Fruit fly (Drosophila melanogaster) whole organism, prepupa: ENCODE data around the gene Snoo.
A peak's percentile ranks its signal among the peaks of the same experiment; 100 is the strongest.

ENCODE experiments used
- Blimp-1 ChIP-seq: fragments of 200-800 bp; sonication (Bioruptor generic); optimal IDR thresholded peaks from 3 replicates; lab custom pipeline; 2017; ENCODE audit warnings: missing biosample characterization, missing genetic modification characterization, mild to moderate bottlenecking, moderate library complexity, missing genetic modification reagents
- CG11294 ChIP-seq: fragments of 200-800 bp; sonication (Bioruptor generic); IDR thresholded peaks from 2 replicates; pipeline ENCODE4 v1.3.6; 2022; ENCODE audit warnings: missing biosample characterization, missing genetic modification characterization
- CG15336 ChIP-seq: fragments of 200-800 bp; sonication (Bioruptor generic); IDR thresholded peaks from 2 replicates; pipeline ENCODE4 v1.3.6; 2022; ENCODE audit warnings: missing biosample characterization, missing genetic modification characterization
- CG1621 ChIP-seq: fragments of 200-800 bp; sonication (Bioruptor generic); optimal IDR thresholded peaks from 3 replicates; lab custom pipeline; 2018; ENCODE audit warnings: missing biosample characterization, mild to moderate bottlenecking, missing genetic modification characterization
- CG3032 ChIP-seq: fragments of 200-800 bp; optimal IDR thresholded peaks from 2 replicates; lab custom pipeline; 2019; ENCODE audit warnings: missing biosample characterization, mild to moderate bottlenecking, missing genetic modification characterization, moderate library complexity
- CG34406 ChIP-seq: fragments of 200-800 bp; sonication (Bioruptor generic); optimal IDR thresholded peaks from 3 replicates; lab custom pipeline; 2016; ENCODE audit warnings: missing biosample characterization, missing genetic modification characterization
- CG4318 ChIP-seq: fragments of 200-800 bp; sonication (Bioruptor generic); optimal IDR thresholded peaks from 3 replicates; lab custom pipeline; 2017; ENCODE audit warnings: missing biosample characterization, mild to moderate bottlenecking, missing genetic modification characterization
- CG6163 ChIP-seq: fragments of 200-800 bp; sonication (Bioruptor generic); IDR thresholded peaks from 3 replicates; pipeline ENCODE4 v1.3.6; 2022; ENCODE audit warnings: missing biosample characterization, missing genetic modification characterization
- CG6792 ChIP-seq: fragments of 200-800 bp; sonication (Bioruptor generic); optimal IDR thresholded peaks from 3 replicates; lab custom pipeline; 2016; ENCODE audit warnings: missing biosample characterization, missing genetic modification characterization
- CG6808 ChIP-seq: fragments of 200-800 bp; sonication (Bioruptor generic); optimal IDR thresholded peaks from 3 replicates; lab custom pipeline; 2017; ENCODE audit warnings: missing biosample characterization, missing genetic modification characterization, mild to moderate bottlenecking, moderate library complexity, missing genetic modification reagents
- CG6854 ChIP-seq: fragments of 200-800 bp; sonication (Bioruptor generic); optimal IDR thresholded peaks from 2 replicates; lab custom pipeline; 2017; ENCODE audit warnings: missing biosample characterization, mild to moderate bottlenecking, missing genetic modification characterization
- CG7368 ChIP-seq: fragments of 200-800 bp; sonication (Bioruptor generic); optimal IDR thresholded peaks from 3 replicates; lab custom pipeline; 2016; ENCODE audit warnings: missing biosample characterization, missing genetic modification characterization
- CG8119 ChIP-seq: fragments of 200-800 bp; sonication (Bioruptor generic); IDR thresholded peaks from 3 replicates; pipeline ENCODE4 v1.3.6; 2022; ENCODE audit warnings: missing biosample characterization, missing genetic modification characterization
- CG8632 ChIP-seq: fragments of 200-800 bp; sonication (Bioruptor generic); optimal IDR thresholded peaks from 3 replicates; lab custom pipeline; 2016; ENCODE audit warnings: missing biosample characterization, missing genetic modification characterization
- CG9139 ChIP-seq: fragments of 200-800 bp; sonication (Bioruptor generic); optimal IDR thresholded peaks from 3 replicates; lab custom pipeline; 2017; ENCODE audit warnings: missing biosample characterization, mild to moderate bottlenecking, missing genetic modification characterization
- Eip75B ChIP-seq: fragments of 200-800 bp; sonication (Bioruptor generic); optimal IDR thresholded peaks from 3 replicates; lab custom pipeline; 2016; ENCODE audit warnings: missing biosample characterization, missing genetic modification characterization
- Eip78C ChIP-seq: fragments of 200-800 bp; sonication (Bioruptor generic); peaks from one replicate; lab custom pipeline; 2016; ENCODE audit warnings: missing biosample characterization, missing genetic modification characterization
- Ets21C ChIP-seq: fragments of 200-800 bp; sonication (Bioruptor generic); optimal IDR thresholded peaks from 3 replicates; lab custom pipeline; 2016; ENCODE audit warnings: missing biosample characterization, missing genetic modification characterization
- Gug ChIP-seq: fragments of 200-800 bp; sonication (Bioruptor generic); IDR thresholded peaks from 2 replicates; pipeline ENCODE4 v1.3.6; 2022; ENCODE audit warnings: missing biosample characterization, missing genetic modification characterization
- Hr38 ChIP-seq: sonication (Bioruptor generic); optimal IDR thresholded peaks from 2 replicates; lab custom pipeline; 2016; ENCODE audit warnings: missing biosample characterization, missing genetic modification characterization
- Hr4 ChIP-seq: fragments of 200-800 bp; sonication (Bioruptor generic); optimal IDR thresholded peaks from 3 replicates; lab custom pipeline; 2016; ENCODE audit warnings: missing biosample characterization, missing genetic modification characterization
- OdsH ChIP-seq: fragments of 200-800 bp; sonication (Bioruptor generic); optimal IDR thresholded peaks from 3 replicates; lab custom pipeline; 2016; ENCODE audit warnings: missing biosample characterization, missing genetic modification characterization
- Smox ChIP-seq: fragments of 200-800 bp; sonication (Bioruptor generic); optimal IDR thresholded peaks from 3 replicates; lab custom pipeline; 2016; ENCODE audit warnings: missing biosample characterization, missing genetic modification characterization
- Sox102F ChIP-seq: fragments of 200-800 bp; sonication (Bioruptor generic); optimal IDR thresholded peaks from 2 replicates; lab custom pipeline; 2016; ENCODE audit warnings: missing biosample characterization, mild to moderate bottlenecking, missing genetic modification characterization
- Sox14 ChIP-seq: fragments of 200-800 bp; sonication (Bioruptor generic); optimal IDR thresholded peaks from 3 replicates; lab custom pipeline; 2016; ENCODE audit warnings: missing biosample characterization, missing genetic modification characterization
- Sox15 ChIP-seq: fragments of 200-800 bp; sonication (Bioruptor generic); optimal IDR thresholded peaks from 3 replicates; lab custom pipeline; 2016; ENCODE audit warnings: missing biosample characterization, missing genetic modification characterization
- achi ChIP-seq: fragments of 200-800 bp; sonication (Bioruptor generic); optimal IDR thresholded peaks from 3 replicates; lab custom pipeline; 2016; ENCODE audit warnings: missing biosample characterization, missing genetic modification characterization
- acj6 ChIP-seq: fragments of 200-800 bp; sonication (Bioruptor generic); optimal IDR thresholded peaks from 3 replicates; lab custom pipeline; 2016; ENCODE audit warnings: missing biosample characterization, missing genetic modification characterization
- dsx ChIP-seq: fragments of 200-800 bp; optimal IDR thresholded peaks from 3 replicates; lab custom pipeline; 2019; ENCODE audit warnings: missing biosample characterization, mild to moderate bottlenecking, missing genetic modification characterization, moderate library complexity; ENCODE audit not compliant: poor library complexity, severe bottlenecking
- eg ChIP-seq: fragments of 200-800 bp; sonication (Bioruptor generic); IDR thresholded peaks from 3 replicates; pipeline ENCODE4 v1.3.6; 2022; ENCODE audit warnings: missing biosample characterization, missing genetic modification characterization
- esn ChIP-seq: fragments of 200-800 bp; sonication (Bioruptor generic); optimal IDR thresholded peaks from 2 replicates; lab custom pipeline; 2016; ENCODE audit warnings: missing biosample characterization, mild to moderate bottlenecking, missing genetic modification characterization, moderate library complexity
- fd59A ChIP-seq: fragments of 200-800 bp; sonication (Bioruptor generic); optimal IDR thresholded peaks from 2 replicates; lab custom pipeline; 2017; ENCODE audit warnings: missing biosample characterization, mild to moderate bottlenecking, missing genetic modification characterization, missing genetic modification reagents
- fkh ChIP-seq: fragments of 200-800 bp; sonication (Bioruptor generic); optimal IDR thresholded peaks from 3 replicates; lab custom pipeline; 2017; ENCODE audit warnings: missing biosample characterization, mild to moderate bottlenecking, missing genetic modification characterization, moderate library complexity
- lz ChIP-seq: fragments of 200-800 bp; sonication (Bioruptor generic); optimal IDR thresholded peaks from 3 replicates; lab custom pipeline; 2016; ENCODE audit warnings: missing biosample characterization, missing genetic modification characterization
- net ChIP-seq: fragments of 200-800 bp; sonication (Bioruptor generic); optimal IDR thresholded peaks from 3 replicates; lab custom pipeline; 2016; ENCODE audit warnings: missing biosample characterization, missing genetic modification characterization
- ss ChIP-seq, 2 experiments: fragments of 200-800 bp; sonication (Bioruptor generic); optimal IDR thresholded peaks; 2 replicates in 1 of 2; 3 replicates in 1 of 2; lab custom pipeline; 2017 to 2018; ENCODE audit warnings: mild to moderate bottlenecking in 2 of 2, missing biosample characterization in 2 of 2, missing genetic modification characterization in 2 of 2, moderate library complexity in 1 of 2
- vri ChIP-seq: fragments of 200-800 bp; sonication (Bioruptor generic); optimal IDR thresholded peaks from 3 replicates; lab custom pipeline; 2016; ENCODE audit warnings: missing biosample characterization, mild to moderate bottlenecking, missing genetic modification characterization

Snoo gene

dm6 chr2L:8030693-8031210, 46.8 kb upstream of the Snoo start, which contains the start of gene Cka:
Gene Cka (plus strand): TSS chr2L:8030721.
- TF ChIP-seq achi = no peak
- peak; percentile 14 for TF ChIP-seq CG6808
- peak; percentile 35 for TF ChIP-seq vri (GFP tag; lab: Kevin White, UChicago)
- peak; percentile 27 for TF ChIP-seq CG9139 (GFP tag; lab: Kevin White, UChicago)
- peak; percentile 42 for TF ChIP-seq dsx (GFP tag; lab: Kevin White, UChicago)
- no peak for TF ChIP-seq fd59A (GFP tag; lab: Kevin White, UChicago)
- TF ChIP-seq ss (GFP tag; optimal IDR thresholded peaks at IDR 0.05; lab: Kevin White, UChicago) = peak; percentile 21 to 40
- no peak for TF ChIP-seq OdsH (GFP tag; lab: Kevin White, UChicago)
- no peak for TF ChIP-seq Ets21C (GFP tag; lab: Kevin White, UChicago)
- peak; percentile 39 for TF ChIP-seq CG1621 (tag; lab: Kevin White, UChicago)
- TF ChIP-seq net (GFP tag; lab: Kevin White, UChicago) = peak; percentile 13
- TF ChIP-seq CG6163 (GFP tag; lab: Robert Waterston, UW) = 0 out of 3 replicates have a peak, but pooled peaks have one; percentile 21
- TF ChIP-seq CG4318 (GFP tag; lab: Kevin White, UChicago) = no peak
- TF ChIP-seq CG15336 (GFP tag; lab: Robert Waterston, UW) = peak; percentile 29; the same call in 1 of the 2 replicates
- no peak for TF ChIP-seq Eip75B (GFP tag; lab: Kevin White, UChicago)
- no peak for TF ChIP-seq CG8632
- no peak for TF ChIP-seq Smox (GFP tag; lab: Kevin White, UChicago)
- peak; percentile 8 for TF ChIP-seq esn (GFP tag; lab: Kevin White, UChicago)
- no peak for TF ChIP-seq Hr4 (GFP tag; lab: Kevin White, UChicago)
- peak; percentile 19; the same call in 1 of the 3 replicates for TF ChIP-seq CG8119 (GFP tag; lab: Robert Waterston, UW)
- no peak for TF ChIP-seq CG6792 (GFP tag; lab: Kevin White, UChicago)
- no peak for TF ChIP-seq Sox102F (GFP tag; lab: Kevin White, UChicago)
- no peak for TF ChIP-seq CG7368 (GFP tag; lab: Kevin White, UChicago)
- no peak for TF ChIP-seq Gug (GFP tag; lab: Robert Waterston, UW)
- TF ChIP-seq Hr38 (GFP tag; lab: Kevin White, UChicago) = no peak
- peak; percentile 76 for TF ChIP-seq Sox14 (GFP tag; lab: Kevin White, UChicago)
- TF ChIP-seq Eip78C (GFP tag; lab: Kevin White, UChicago) = peak; percentile 73
- no peak for TF ChIP-seq Blimp-1
- peak; percentile 63 for TF ChIP-seq eg (GFP tag; lab: Robert Waterston, UW)
- peak; percentile 14 for TF ChIP-seq CG34406
- peak; percentile 92 for TF ChIP-seq fkh

- TF ChIP-seq Hr4 (GFP tag; lab: Kevin White, UChicago) (peak; percentile 25), CG7368 (GFP tag; lab: Kevin White, UChicago) (no peak)
Measured at dm6 chr2L:8030102-8030501, 46.1 kb upstream of the Snoo start.

- TF ChIP-seq CG4318 (GFP tag; lab: Kevin White, UChicago) (no peak), Eip78C (GFP tag; lab: Kevin White, UChicago) (peak; percentile 71), achi (peak; percentile 58), CG8632 (no peak), fkh (peak; percentile 89), CG3032 (tag; lab: Kevin White, UChicago) (peak; percentile 7), ss (GFP tag; optimal IDR thresholded peaks at IDR 0.05; lab: Kevin White, UChicago) (peak; percentile 36 to 38), CG6854 (GFP tag; lab: Kevin White, UChicago) (peak; percentile 45), OdsH (GFP tag; lab: Kevin White, UChicago) (no peak)
- TF ChIP-seq, all 60 proteins: peak for 6
Measured at dm6 chr2L:8029160-8029852, 45.3 kb upstream of the Snoo start, which contains the start of gene baf. Gene baf (plus strand): TSS chr2L:8029462.

dm6 chr2L:8024325-8024724, 40.3 kb upstream of the Snoo start:
- TF ChIP-seq dsx (GFP tag; lab: Kevin White, UChicago) = no peak
- no peak for TF ChIP-seq CG3032 (tag; lab: Kevin White, UChicago)
- no peak for TF ChIP-seq lz
- TF ChIP-seq acj6 (GFP tag; lab: Kevin White, UChicago) = no peak
- no peak for TF ChIP-seq Gug (GFP tag; lab: Robert Waterston, UW)
- no peak for TF ChIP-seq Sox14 (GFP tag; lab: Kevin White, UChicago)
- TF ChIP-seq CG7368 (GFP tag; lab: Kevin White, UChicago) = no peak
- TF ChIP-seq CG9139 (GFP tag; lab: Kevin White, UChicago) = no peak
- TF ChIP-seq OdsH (GFP tag; lab: Kevin White, UChicago) = no peak
- no peak for TF ChIP-seq CG11294
- TF ChIP-seq Sox15 (GFP tag; lab: Kevin White, UChicago) = no peak
- TF ChIP-seq Eip78C (GFP tag; lab: Kevin White, UChicago) = no peak
